Worm (Caenorhabditis elegans) whole organism, L2 larva: ENCODE data around the gene clc-6.
A peak's percentile ranks its signal among the peaks of the same experiment; 100 is the strongest.

ENCODE experiments used
- C34F6.9 ChIP-seq: fragments of 150-350 bp; optimal IDR thresholded peaks from 2 replicates; lab custom pipeline; 2014; ENCODE audit warnings: missing biosample characterization, missing genetic modification characterization
- F13H6.1 ChIP-seq: sonication (generic microtip); optimal IDR thresholded peaks from 2 replicates; lab custom pipeline; 2016; ENCODE audit warnings: missing genetic modification characterization, missing compliant biosample characterization
- R02D3.7 ChIP-seq: fragments of 150-350 bp; optimal IDR thresholded peaks from 2 replicates; lab custom pipeline; 2014; ENCODE audit warnings: missing biosample characterization, missing genetic modification characterization
- Y55F3AM.14 ChIP-seq: fragments of 200-800 bp; sonication (Bioruptor generic); optimal IDR thresholded peaks from 2 replicates; lab custom pipeline; 2018; ENCODE audit warnings: mild to moderate bottlenecking, missing genetic modification characterization, missing compliant biosample characterization
- ZK546.5 ChIP-seq: sonication (generic microtip); optimal IDR thresholded peaks from 2 replicates; lab custom pipeline; 2017; ENCODE audit warnings: missing biosample characterization, missing genetic modification characterization
- alr-1 ChIP-seq: fragments of 150-350 bp; optimal IDR thresholded peaks from 2 replicates; lab custom pipeline; 2014; ENCODE audit warnings: missing biosample characterization, missing genetic modification characterization
- aly-2 ChIP-seq: fragments of 150-350 bp; optimal IDR thresholded peaks from 2 replicates; lab custom pipeline; 2014; ENCODE audit warnings: missing biosample characterization, missing genetic modification characterization
- ama-1 ChIP-seq: fragments of 150-350 bp; optimal IDR thresholded peaks from 2 replicates; lab custom pipeline; 2018; ENCODE audit warnings: inconsistent platforms
- blmp-1 ChIP-seq: sonication (generic microtip); optimal IDR thresholded peaks from 2 replicates; lab custom pipeline; 2017; ENCODE audit warnings: missing genetic modification characterization, mild to moderate bottlenecking, missing compliant biosample characterization, antibody characterized with exemption, moderate library complexity; ENCODE audit not compliant: insufficient read depth
- ceh-16 ChIP-seq: fragments of 150-350 bp; optimal IDR thresholded peaks from 2 replicates; lab custom pipeline; 2014; ENCODE audit warnings: missing biosample characterization, missing genetic modification characterization
- ceh-82 ChIP-seq: fragments of 150-350 bp; optimal IDR thresholded peaks from 2 replicates; lab custom pipeline; 2014; ENCODE audit warnings: missing biosample characterization, missing genetic modification characterization
- crh-2 ChIP-seq: sonication (generic microtip); optimal IDR thresholded peaks from 2 replicates; lab custom pipeline; 2017; ENCODE audit warnings: missing biosample characterization, missing genetic modification characterization
- dmd-4 ChIP-seq: sonication (generic microtip); optimal IDR thresholded peaks from 2 replicates; lab custom pipeline; 2017; ENCODE audit warnings: missing biosample characterization, missing genetic modification characterization
- egl-27 ChIP-seq: sonication (generic microtip); optimal IDR thresholded peaks from 3 replicates; lab custom pipeline; 2017; ENCODE audit warnings: missing biosample characterization, missing genetic modification reagents, missing genetic modification characterization
- elt-1 ChIP-seq: fragments of 150-350 bp; optimal IDR thresholded peaks from 2 replicates; lab custom pipeline; 2014; ENCODE audit warnings: missing biosample characterization, missing genetic modification characterization
- elt-3 ChIP-seq: sonication (generic microtip); optimal IDR thresholded peaks from 2 replicates; lab custom pipeline; 2017; ENCODE audit warnings: missing biosample characterization, missing genetic modification characterization
- fos-1 ChIP-seq: fragments of 150-350 bp; optimal IDR thresholded peaks from 2 replicates; lab custom pipeline; 2014; ENCODE audit warnings: missing biosample characterization, missing genetic modification characterization
- gmeb-1 ChIP-seq: fragments of 150-350 bp; optimal IDR thresholded peaks from 2 replicates; lab custom pipeline; 2014; ENCODE audit warnings: missing biosample characterization, missing genetic modification characterization
- lin-11 ChIP-seq: fragments of 150-350 bp; sonication (generic microtip); optimal IDR thresholded peaks from 2 replicates; lab custom pipeline; 2014; ENCODE audit warnings: missing biosample characterization, missing genetic modification characterization, inconsistent platforms, mixed read lengths
- lin-39 ChIP-seq: fragments of 150-350 bp; optimal IDR thresholded peaks from 2 replicates; lab custom pipeline; 2014; ENCODE audit warnings: missing biosample characterization, missing genetic modification reagents, missing genetic modification characterization
- lsy-2 ChIP-seq, 2 experiments: fragments of 150-350 bp in 1 of 2; sonication (generic microtip) in 1 of 2; optimal IDR thresholded peaks; 2 replicates each; lab custom pipeline; 2014 to 2017; ENCODE audit warnings: missing biosample characterization in 2 of 2, missing genetic modification characterization in 2 of 2
- mab-5 ChIP-seq: fragments of 150-350 bp; optimal IDR thresholded peaks from 2 replicates; lab custom pipeline; 2014; ENCODE audit warnings: missing biosample characterization, missing genetic modification characterization
- mdl-1 ChIP-seq, 2 experiments: fragments of 150-350 bp in 1 of 2; sonication (generic microtip) in 1 of 2; optimal IDR thresholded peaks; 2 replicates each; lab custom pipeline; 2017; ENCODE audit warnings: missing biosample characterization in 2 of 2, missing genetic modification characterization in 2 of 2
- nhr-10 ChIP-seq: sonication (generic microtip); optimal IDR thresholded peaks from 2 replicates; lab custom pipeline; 2017; ENCODE audit warnings: missing biosample characterization, missing genetic modification characterization
- nhr-11 ChIP-seq: fragments of 150-350 bp; optimal IDR thresholded peaks from 2 replicates; lab custom pipeline; 2014; ENCODE audit warnings: missing biosample characterization, missing genetic modification characterization
- nhr-12 ChIP-seq: fragments of 150-350 bp; optimal IDR thresholded peaks from 2 replicates; lab custom pipeline; 2014; ENCODE audit warnings: missing biosample characterization, missing genetic modification characterization
- nhr-129 ChIP-seq: fragments of 150-350 bp; optimal IDR thresholded peaks from 2 replicates; lab custom pipeline; 2014; ENCODE audit warnings: missing biosample characterization, missing genetic modification characterization
- nhr-21 ChIP-seq: fragments of 150-350 bp; optimal IDR thresholded peaks from 2 replicates; lab custom pipeline; 2014; ENCODE audit warnings: missing biosample characterization, missing genetic modification characterization
- nhr-23 ChIP-seq: fragments of 150-350 bp; optimal IDR thresholded peaks from 2 replicates; lab custom pipeline; 2014; ENCODE audit warnings: missing biosample characterization, missing genetic modification reagents, missing genetic modification characterization
- nhr-237 ChIP-seq: fragments of 150-350 bp; optimal IDR thresholded peaks from 2 replicates; lab custom pipeline; 2014; ENCODE audit warnings: missing biosample characterization, missing genetic modification characterization
- nhr-25 ChIP-seq: fragments of 150-350 bp; sonication (generic microtip); optimal IDR thresholded peaks from 3 replicates; lab custom pipeline; 2014; ENCODE audit warnings: missing biosample characterization, missing genetic modification characterization
- nhr-6 ChIP-seq: fragments of 150-350 bp; optimal IDR thresholded peaks from 2 replicates; lab custom pipeline; 2014; ENCODE audit warnings: missing biosample characterization, missing genetic modification characterization
- nhr-77 ChIP-seq: fragments of 150-350 bp; optimal IDR thresholded peaks from 2 replicates; lab custom pipeline; 2014; ENCODE audit warnings: missing biosample characterization, missing genetic modification characterization
- peb-1 ChIP-seq: fragments of 150-350 bp; optimal IDR thresholded peaks from 2 replicates; lab custom pipeline; 2014; ENCODE audit warnings: missing biosample characterization, missing genetic modification characterization
- sem-4 ChIP-seq: fragments of 150-350 bp; optimal IDR thresholded peaks from 2 replicates; lab custom pipeline; 2014; ENCODE audit warnings: missing biosample characterization, missing genetic modification reagents, missing genetic modification characterization
- skn-1 ChIP-seq: sonication (generic microtip); optimal IDR thresholded peaks from 2 replicates; lab custom pipeline; 2017; ENCODE audit warnings: missing biosample characterization, missing genetic modification characterization
- sma-3 ChIP-seq: sonication (generic microtip); optimal IDR thresholded peaks from 2 replicates; lab custom pipeline; 2016; ENCODE audit warnings: missing genetic modification reagents, missing genetic modification characterization, missing compliant biosample characterization
- sma-9 ChIP-seq, 2 experiments: fragments of 150-350 bp in 1 of 2; sonication (generic microtip) in 1 of 2; optimal IDR thresholded peaks; 2 replicates each; lab custom pipeline; 2014 to 2016; ENCODE audit warnings: missing genetic modification characterization in 2 of 2, mild to moderate bottlenecking in 1 of 2, missing biosample characterization in 1 of 2, missing compliant biosample characterization in 1 of 2, missing genetic modification reagents in 1 of 2, moderate library complexity in 1 of 2
- snpc-4 ChIP-seq: fragments of 150-350 bp; optimal IDR thresholded peaks from 2 replicates; lab custom pipeline; 2014; ENCODE audit warnings: missing biosample characterization, missing genetic modification characterization
- unc-39 ChIP-seq: fragments of 150-350 bp; optimal IDR thresholded peaks from 2 replicates; lab custom pipeline; 2014; ENCODE audit warnings: missing biosample characterization, missing genetic modification characterization
- unc-55 ChIP-seq: fragments of 150-350 bp; sonication (generic microtip); optimal IDR thresholded peaks from 3 replicates; lab custom pipeline; 2014; ENCODE audit warnings: missing biosample characterization, missing genetic modification reagents, missing genetic modification characterization
- unc-62 ChIP-seq: fragments of 150-350 bp; optimal IDR thresholded peaks from 2 replicates; lab custom pipeline; 2014; ENCODE audit warnings: missing biosample characterization, missing genetic modification reagents, missing genetic modification characterization
- zag-1 ChIP-seq: fragments of 150-350 bp; optimal IDR thresholded peaks from 2 replicates; lab custom pipeline; 2014; ENCODE audit warnings: missing biosample characterization, missing genetic modification characterization
- ztf-1 ChIP-seq: fragments of 200-800 bp; sonication (Bioruptor generic); conservative IDR thresholded peaks from 2 replicates; pipeline ENCODE4 v1.3.6; 2022; ENCODE audit warnings: missing genetic modification characterization, missing compliant biosample characterization
- ztf-11 ChIP-seq: sonication (generic microtip); optimal IDR thresholded peaks from 2 replicates; lab custom pipeline; 2017; ENCODE audit warnings: missing biosample characterization, missing genetic modification characterization
- ztf-4 ChIP-seq: fragments of 150-350 bp; optimal IDR thresholded peaks from 2 replicates; lab custom pipeline; 2014; ENCODE audit warnings: missing biosample characterization, missing genetic modification characterization

Gene clc-6

ce11 chrV:11235876-11236275, 39.9 kb upstream of the clc-6 start:
- TF ChIP-seq unc-55 (GFP tag; lab: Kevin White, UChicago) = no peak
- TF ChIP-seq fos-1 (tag; lab: Kevin White, UChicago) = peak; percentile 64
- TF ChIP-seq lsy-2 (tag; optimal IDR thresholded peaks at IDR 0.05; lab: Kevin White, UChicago) = peak in 1 of 2 experiments; percentile 7
- no peak for TF ChIP-seq nhr-77 (tag; lab: Kevin White, UChicago)

- TF ChIP-seq C34F6.9 (tag; lab: Kevin White, UChicago) = no peak
- TF ChIP-seq nhr-237 (tag; lab: Kevin White, UChicago) = no peak
These were observed 38.3 kb upstream of the clc-6 start, which contains the start of gene T19B10.5 for ce11 chrV:11234350-11234749. TSS of gene T19B10.5 (plus strand) at chrV:11234650.

ce11 chrV:11231177-11231576, 35.2 kb upstream of the clc-6 start:
- no peak for TF ChIP-seq unc-55 (GFP tag; lab: Kevin White, UChicago)
- peak; percentile 53 for TF ChIP-seq blmp-1 (tag; lab: Kevin White, UChicago)

- TF ChIP-seq snpc-4 (tag; lab: Kevin White, UChicago) = peak; percentile 71
- TF ChIP-seq elt-3 (tag; lab: Kevin White, UChicago) = no peak
- peak; percentile 67 to 92 for TF ChIP-seq lsy-2 (tag; optimal IDR thresholded peaks at IDR 0.05; lab: Kevin White, UChicago)
- TF ChIP-seq crh-2 (tag; lab: Kevin White, UChicago) = peak; percentile 89
- TF ChIP-seq gmeb-1 = peak; percentile 78
- TF ChIP-seq alr-1 (tag; lab: Kevin White, UChicago) = no peak
- no peak for TF ChIP-seq elt-1 (tag; lab: Kevin White, UChicago)
- TF ChIP-seq dmd-4 (tag; lab: Kevin White, UChicago) = no peak
- TF ChIP-seq unc-39 = no peak
- no peak for TF ChIP-seq R02D3.7 (tag; lab: Kevin White, UChicago)
- peak; percentile 91 for TF ChIP-seq unc-55 (GFP tag; lab: Kevin White, UChicago)
- no peak for TF ChIP-seq aly-2 (tag; lab: Kevin White, UChicago)
- no peak for TF ChIP-seq unc-62 (GFP tag; lab: Kevin White, UChicago)
- peak; percentile 78 for TF ChIP-seq ceh-82 (tag; lab: Kevin White, UChicago)
- TF ChIP-seq ZK546.5 = no peak
- TF ChIP-seq zag-1 = peak; percentile 57
- TF ChIP-seq egl-27 (tag; lab: Kevin White, UChicago) = peak; percentile 45
- TF ChIP-seq peb-1 (tag; lab: Kevin White, UChicago) = no peak
- no peak for TF ChIP-seq lin-39 (tag; lab: Kevin White, UChicago)
- peak; percentile 91 for TF ChIP-seq lin-11 (tag; lab: Kevin White, UChicago)
- TF ChIP-seq sma-3 (GFP tag; lab: Kevin White, UChicago) = peak; percentile 86
- no peak for TF ChIP-seq skn-1
- TF ChIP-seq Y55F3AM.14 (GFP tag; lab: Kevin White, UChicago) = peak; percentile 29
- TF ChIP-seq ama-1 (lab: Kevin White, UChicago) = peak; percentile 37
- TF ChIP-seq ceh-16 (tag; lab: Kevin White, UChicago) = no peak
- peak; percentile 59 for TF ChIP-seq ztf-4 (tag; lab: Kevin White, UChicago)
- no peak for TF ChIP-seq nhr-23
- TF ChIP-seq nhr-6 (tag; lab: Kevin White, UChicago) = peak; percentile 40
- peak; percentile 83 for TF ChIP-seq sem-4 (tag; lab: Kevin White, UChicago)
- TF ChIP-seq nhr-10 = no peak
- TF ChIP-seq nhr-237 (tag; lab: Kevin White, UChicago) = no peak
- peak; percentile 85 for TF ChIP-seq nhr-21 (tag; lab: Kevin White, UChicago)
- no peak for TF ChIP-seq ztf-1 (GFP tag; lab: Robert Waterston, UW)
- no peak for TF ChIP-seq ztf-11 (tag; lab: Kevin White, UChicago)
- TF ChIP-seq F13H6.1 = peak; percentile 84
- peak in 1 of 2 experiments; percentile 23 for TF ChIP-seq mdl-1 (tag; optimal IDR thresholded peaks at IDR 0.05; lab: Kevin White, UChicago)
- no peak for TF ChIP-seq nhr-11 (tag; lab: Kevin White, UChicago)
- peak; percentile 92 for TF ChIP-seq C34F6.9 (tag; lab: Kevin White, UChicago)
- peak; percentile 9 for TF ChIP-seq nhr-12 (tag; lab: Kevin White, UChicago)
- peak; percentile 55 for TF ChIP-seq fos-1 (tag; lab: Kevin White, UChicago)
- peak; percentile 81 for TF ChIP-seq nhr-129 (tag; lab: Kevin White, UChicago)
- TF ChIP-seq mab-5 = peak; percentile 71
- peak; percentile 82 for TF ChIP-seq nhr-25 (tag; lab: Kevin White, UChicago)
- TF ChIP-seq nhr-77 (tag; lab: Kevin White, UChicago) = no peak
- TF ChIP-seq blmp-1 (tag; lab: Kevin White, UChicago) = peak; percentile 77
- TF ChIP-seq sma-9 (GFP tag; optimal IDR thresholded peaks at IDR 0.05; lab: Kevin White, UChicago) = peak; percentile 87
- TF ChIP-seq sma-9 (tag; optimal IDR thresholded peaks at IDR 0.05; lab: Kevin White, UChicago) = no peak
These were observed 32.7 kb upstream of the clc-6 start, which contains the start of gene pqn-70 for ce11 chrV:11228653-11229173. TSS of gene pqn-70 (minus strand) at chrV:11228703.
